Worm (Caenorhabditis elegans) whole organism, L4 larva: Measurements from ENCODE around the gene ZC239.13.

Source experiments
- D1046.2 ChIP-seq: fragments of 200-800 bp; sonication (Bioruptor generic); IDR thresholded peaks from 2 replicates; pipeline ENCODE4 v1.3.6; 2022; ENCODE audit warnings: missing genetic modification characterization, missing compliant biosample characterization
- F44E2.7 ChIP-seq: fragments of 200-800 bp; sonication (Bioruptor generic); IDR thresholded peaks from 2 replicates; pipeline ENCODE4 v2.1.2; 2022; ENCODE audit warnings: missing genetic modification characterization, missing compliant biosample characterization
- T20F7.1 ChIP-seq: fragments of 200-800 bp; sonication (Bioruptor generic); optimal IDR thresholded peaks from 2 replicates; lab custom pipeline; 2018; ENCODE audit warnings: mild to moderate bottlenecking, missing genetic modification characterization, missing compliant biosample characterization
- ZK337.2 ChIP-seq: fragments of 200-800 bp; sonication (Bioruptor generic); IDR thresholded peaks from 2 replicates; pipeline ENCODE4 v1.3.6; 2022; ENCODE audit warnings: missing genetic modification reagents, missing genetic modification characterization, missing compliant biosample characterization
- aha-1 ChIP-seq: fragments of 150-350 bp; peaks from one replicate; lab custom pipeline; 2014; ENCODE audit warnings: missing biosample characterization, missing genetic modification characterization
- ceh-44 ChIP-seq: fragments of 200-800 bp; sonication (Bioruptor generic); IDR thresholded peaks from 2 replicates; pipeline ENCODE4 v1.3.6; 2022; ENCODE audit warnings: missing genetic modification reagents, missing genetic modification characterization, missing compliant biosample characterization
- daf-16 ChIP-seq, 3 experiments: sonication (generic microtip); optimal IDR thresholded peaks; 2 replicates each; lab custom pipeline; 2016 to 2017; ENCODE audit warnings: missing genetic modification characterization in 3 of 3, missing genetic modification reagents in 3 of 3, mild to moderate bottlenecking in 2 of 3, missing compliant biosample characterization in 2 of 3, missing biosample characterization in 1 of 3, moderate library complexity in 1 of 3
- daf-8 ChIP-seq: fragments of 200-800 bp; sonication (Bioruptor generic); IDR thresholded peaks from 2 replicates; pipeline ENCODE4 v1.3.6; 2022; ENCODE audit warnings: missing genetic modification characterization, missing compliant biosample characterization
- dmd-8 ChIP-seq: fragments of 200-800 bp; sonication (Bioruptor generic); IDR thresholded peaks from 2 replicates; pipeline ENCODE4 v1.3.6; 2022; ENCODE audit warnings: missing genetic modification characterization, missing compliant biosample characterization
- dve-1 ChIP-seq: sonication (generic microtip); optimal IDR thresholded peaks from 2 replicates; lab custom pipeline; 2017; ENCODE audit warnings: antibody characterized with exemption, mild to moderate bottlenecking, missing genetic modification characterization, missing compliant biosample characterization; ENCODE audit not compliant: insufficient read depth
- egl-27 ChIP-seq: sonication (generic microtip); optimal IDR thresholded peaks from 3 replicates; lab custom pipeline; 2017; ENCODE audit warnings: missing biosample characterization, missing genetic modification reagents, missing genetic modification characterization
- fkh-10 ChIP-seq: fragments of 150-350 bp; optimal IDR thresholded peaks from 2 replicates; lab custom pipeline; 2014; ENCODE audit warnings: missing biosample characterization, missing genetic modification reagents, missing genetic modification characterization
- hlh-11 ChIP-seq: fragments of 200-800 bp; sonication (Bioruptor generic); optimal IDR thresholded peaks from 2 replicates; lab custom pipeline; 2018; ENCODE audit warnings: mild to moderate bottlenecking, missing genetic modification characterization, missing compliant biosample characterization
- hlh-30 ChIP-seq: sonication (generic microtip); optimal IDR thresholded peaks from 2 replicates; lab custom pipeline; 2017; ENCODE audit warnings: antibody characterized with exemption, mild to moderate bottlenecking, missing genetic modification characterization, missing compliant biosample characterization; ENCODE audit not compliant: insufficient read depth
- hmg-1.1 ChIP-seq: fragments of 200-800 bp; sonication (Bioruptor generic); IDR thresholded peaks from 2 replicates; pipeline ENCODE4 v1.3.6; 2022; ENCODE audit warnings: missing genetic modification reagents, missing genetic modification characterization, missing compliant biosample characterization
- jun-1 ChIP-seq: fragments of 150-350 bp; optimal IDR thresholded peaks from 2 replicates; lab custom pipeline; 2014; ENCODE audit warnings: missing biosample characterization, missing genetic modification reagents, missing genetic modification characterization
- lim-7 ChIP-seq: fragments of 200-800 bp; sonication (Bioruptor generic); IDR thresholded peaks from 2 replicates; pipeline ENCODE4 v1.3.6; 2022; ENCODE audit warnings: missing genetic modification characterization, missing compliant biosample characterization
- lin-13 ChIP-seq: fragments of 150-350 bp; optimal IDR thresholded peaks from 2 replicates; lab custom pipeline; 2014; ENCODE audit warnings: missing biosample characterization, missing genetic modification reagents, missing genetic modification characterization
- lin-29 ChIP-seq: fragments of 200-800 bp; sonication (Bioruptor generic); IDR thresholded peaks from 2 replicates; pipeline ENCODE4 v1.3.6; 2022; ENCODE audit warnings: missing genetic modification reagents, missing genetic modification characterization, missing compliant biosample characterization
- lir-3 ChIP-seq: sonication (generic microtip); optimal IDR thresholded peaks from 2 replicates; lab custom pipeline; 2016; ENCODE audit warnings: mild to moderate bottlenecking, missing genetic modification characterization, missing compliant biosample characterization
- mep-1 ChIP-seq: fragments of 150-350 bp; sonication (generic microtip); optimal IDR thresholded peaks from 3 replicates; lab custom pipeline; 2014; ENCODE audit warnings: missing biosample characterization, missing genetic modification characterization
- mxl-2 ChIP-seq: fragments of 200-800 bp; sonication (Bioruptor generic); conservative IDR thresholded peaks from 2 replicates; pipeline ENCODE4 v1.3.6; 2022; ENCODE audit warnings: missing genetic modification reagents, missing genetic modification characterization, missing compliant biosample characterization
- nhr-10 ChIP-seq: fragments of 150-350 bp; optimal IDR thresholded peaks from 2 replicates; lab custom pipeline; 2014; ENCODE audit warnings: missing biosample characterization, missing genetic modification characterization
- nhr-28 ChIP-seq: fragments of 150-350 bp; optimal IDR thresholded peaks from 2 replicates; lab custom pipeline; 2014; ENCODE audit warnings: missing biosample characterization, missing genetic modification characterization
- nhr-42 ChIP-seq: fragments of 200-800 bp; sonication (Bioruptor generic); IDR thresholded peaks from 2 replicates; pipeline ENCODE4 v1.3.6; 2022; ENCODE audit warnings: missing genetic modification characterization, missing compliant biosample characterization
- nhr-76 ChIP-seq: fragments of 150-350 bp; optimal IDR thresholded peaks from 2 replicates; lab custom pipeline; 2014; ENCODE audit warnings: missing biosample characterization, missing genetic modification characterization
- pha-4 ChIP-seq, 2 experiments: fragments of 150-350 bp in 1 of 2; fragments of 200-800 bp in 1 of 2; sonication (Bioruptor generic) in 1 of 2; IDR thresholded peaks in 1 of 2; optimal IDR thresholded peaks in 1 of 2; 2 replicates each; pipeline versions ENCODE4 v1.3.6 to Lab custom; 2014 to 2022; ENCODE audit warnings: missing genetic modification characterization in 2 of 2, missing genetic modification reagents in 2 of 2, missing biosample characterization in 1 of 2, missing compliant biosample characterization in 1 of 2
- pqm-1 ChIP-seq: sonication (generic microtip); optimal IDR thresholded peaks from 2 replicates; lab custom pipeline; 2017; ENCODE audit warnings: missing biosample characterization, missing genetic modification characterization
- rbr-2 ChIP-seq: sonication (generic microtip); optimal IDR thresholded peaks from 2 replicates; lab custom pipeline; 2016; ENCODE audit warnings: missing genotype, missing genetic modification characterization, missing compliant biosample characterization
- skn-1 ChIP-seq: fragments of 150-350 bp; optimal IDR thresholded peaks from 2 replicates; lab custom pipeline; 2014; ENCODE audit warnings: missing biosample characterization, missing genetic modification characterization
- snpc-4 ChIP-seq: fragments of 150-350 bp; optimal IDR thresholded peaks from 2 replicates; lab custom pipeline; 2014; ENCODE audit warnings: missing biosample characterization, missing genetic modification characterization
- unc-39 ChIP-seq: sonication (generic microtip); optimal IDR thresholded peaks from 2 replicates; lab custom pipeline; 2017; ENCODE audit warnings: missing biosample characterization, missing genetic modification characterization
- unc-62 ChIP-seq, 3 experiments: fragments of 150-350 bp in 1 of 3; sonication (generic microtip); optimal IDR thresholded peaks in 2 of 3; peaks in 1 of 3; 1 replicate in 1 of 3; 2 replicates in 2 of 3; lab custom pipeline; 2014 to 2017; ENCODE audit warnings: missing biosample characterization in 3 of 3, missing genetic modification characterization in 3 of 3, missing genetic modification reagents in 3 of 3, missing genotype in 1 of 3
- zag-1 ChIP-seq: fragments of 150-350 bp; optimal IDR thresholded peaks from 2 replicates; lab custom pipeline; 2014; ENCODE audit warnings: missing biosample characterization, missing genetic modification characterization
- zfp-3 ChIP-seq: fragments of 200-800 bp; sonication (Bioruptor generic); conservative IDR thresholded peaks from 2 replicates; pipeline ENCODE4 v1.3.6; 2022; ENCODE audit warnings: missing genetic modification reagents, missing genetic modification characterization, missing compliant biosample characterization
- zip-2 ChIP-seq: fragments of 150-350 bp; optimal IDR thresholded peaks from 2 replicates; lab custom pipeline; 2014; ENCODE audit warnings: missing biosample characterization, missing genetic modification characterization
- ztf-7 ChIP-seq: fragments of 150-350 bp; optimal IDR thresholded peaks from 2 replicates; lab custom pipeline; 2014; ENCODE audit warnings: missing biosample characterization, missing genetic modification characterization

ZC239.13 gene

DNA sequence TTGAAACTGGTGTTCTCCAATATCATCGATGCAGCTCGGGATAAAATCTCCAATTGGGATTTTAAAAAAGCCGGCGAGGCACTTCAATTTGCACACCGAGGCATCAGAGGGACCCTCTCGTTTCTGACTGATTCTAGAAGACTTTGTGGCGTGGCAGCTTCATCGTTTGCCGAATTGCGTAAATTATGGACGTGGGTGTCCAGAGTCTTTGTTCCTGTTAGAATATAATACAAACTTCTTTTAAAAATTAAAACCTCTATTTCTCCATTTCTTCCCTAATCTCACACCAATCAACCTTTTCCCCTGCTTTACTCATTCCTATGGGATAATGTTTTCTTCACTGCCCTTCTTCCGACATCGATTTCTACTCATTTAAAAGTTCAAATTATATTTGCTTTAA is 12.3 kb downstream of the ZC239.13 start, which contains the start of gene ZC239.5:
Gene ZC239.5, plus strand, starts transcription at position 301 of the 400 bp plus-strand sequence.
- TF ChIP-seq D1046.2 (GFP tag; lab: Robert Waterston, UW) (0 out of 2 replicates have a peak, but pooled peaks have one; percentile 12), unc-62 (GFP tag; optimal IDR thresholded peaks at IDR 0.05 in 1 of 2; lab: Kevin White, UChicago) (peak in 1 of 2 experiments; percentile 56), unc-62 (tag; optimal IDR thresholded peaks at IDR 0.05; lab: Kevin White, UChicago) (no peak), nhr-28 (tag; lab: Kevin White, UChicago) (no peak)
- TF ChIP-seq, all 104 proteins: peak for 2

DNA sequence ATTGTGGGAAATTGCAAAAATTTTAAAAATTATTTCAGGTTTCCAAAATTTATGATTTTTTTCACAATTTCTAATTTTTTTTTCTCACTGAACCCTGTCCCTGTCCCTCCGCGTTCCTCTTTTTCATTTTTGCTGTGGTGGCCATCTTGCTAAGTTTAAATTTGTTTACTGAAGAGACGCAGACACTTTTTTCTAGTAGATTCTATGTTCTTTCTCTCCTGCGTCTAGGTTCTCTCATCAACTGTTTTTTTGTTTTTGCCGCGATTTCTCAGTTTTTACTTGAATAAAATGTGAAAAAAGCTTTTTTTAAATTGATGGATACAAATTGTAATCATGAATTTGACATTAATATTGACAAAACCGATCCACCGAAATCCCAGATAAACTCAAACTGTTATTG is 13.4 kb downstream of the ZC239.13 start, which contains the start of gene ZC239.6:
Gene ZC239.6, plus strand, starts transcription at position 381 of the 400 bp plus-strand sequence.
- TF ChIP-seq unc-39: no peak
- peak in 1 of 2 experiments; percentile 68 for TF ChIP-seq daf-16 (GFP tag; optimal IDR thresholded peaks at IDR 0.05; lab: Kevin White, UChicago)
- TF ChIP-seq daf-16 (tag; optimal IDR thresholded peaks at IDR 0.05; lab: Kevin White, UChicago): no peak
- TF ChIP-seq nhr-10: no peak
- TF ChIP-seq nhr-42 (GFP tag; lab: Robert Waterston, UW): no peak
- TF ChIP-seq dmd-8: no peak
- peak; percentile 9 for TF ChIP-seq hlh-30 (tag; lab: Kevin White, UChicago)
- no peak for TF ChIP-seq ceh-44 (GFP tag; lab: Robert Waterston, UW)
- TF ChIP-seq hmg-1.1 (GFP tag; lab: Robert Waterston, UW): 0 out of 2 replicates have a peak, but pooled peaks have one; percentile 22
- no peak for TF ChIP-seq zfp-3 (GFP tag; lab: Robert Waterston, UW)
- no peak for TF ChIP-seq snpc-4 (tag; lab: Kevin White, UChicago)
- no peak for TF ChIP-seq pqm-1
- no peak for TF ChIP-seq mep-1 (tag; lab: Kevin White, UChicago)
- peak; percentile 35 for TF ChIP-seq hlh-11 (tag; lab: Kevin White, UChicago)
- TF ChIP-seq pha-4 (GFP tag; IDR thresholded peaks at IDR 0.05; lab: Robert Waterston, UW): no peak
- peak; percentile 22 for TF ChIP-seq pha-4 (tag; optimal IDR thresholded peaks at IDR 0.05; lab: Kevin White, UChicago)
- TF ChIP-seq lim-7: no peak
- TF ChIP-seq nhr-76: no peak
- TF ChIP-seq mxl-2 (GFP tag; lab: Robert Waterston, UW): no peak
- TF ChIP-seq lir-3 (tag; lab: Kevin White, UChicago): no peak
- peak; percentile 32 for TF ChIP-seq rbr-2

DNA sequence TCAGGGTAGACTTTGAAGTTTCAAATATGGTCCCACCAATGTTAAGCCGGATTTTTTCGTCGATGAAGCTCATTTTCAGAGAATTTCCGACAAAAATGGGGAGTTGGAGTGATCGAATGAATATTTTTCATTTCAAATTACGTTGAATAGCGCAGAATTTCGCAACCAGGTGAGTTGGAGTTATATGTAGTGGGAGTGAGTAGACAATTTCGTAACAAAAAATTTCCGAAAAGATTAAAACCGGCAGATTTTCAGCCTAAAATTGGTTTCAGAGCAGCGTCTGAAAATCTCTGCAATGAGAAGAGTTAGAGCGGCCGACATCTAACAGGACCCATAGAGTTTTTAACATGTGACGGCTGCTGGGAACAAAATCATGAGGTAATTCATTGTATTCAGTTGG is 14.0 kb downstream of the ZC239.13 start, which contains the start of gene sdz-35:
Gene sdz-35, minus strand, starts transcription at position 101 of the 400 bp plus-strand sequence.
- no peak for TF ChIP-seq lin-29 (GFP tag; lab: Robert Waterston, UW)
- no peak for TF ChIP-seq T20F7.1 (GFP tag; lab: Kevin White, UChicago)
- TF ChIP-seq skn-1 (tag; lab: Kevin White, UChicago): no peak
- no peak for TF ChIP-seq ztf-7 (tag; lab: Kevin White, UChicago)
- no peak for TF ChIP-seq zag-1 (tag; lab: Kevin White, UChicago)
- TF ChIP-seq lir-3 (tag; lab: Kevin White, UChicago): no peak
- no peak for TF ChIP-seq D1046.2 (GFP tag; lab: Robert Waterston, UW)
- no peak for TF ChIP-seq lin-13 (GFP tag; lab: Kevin White, UChicago)
- TF ChIP-seq hmg-1.1 (GFP tag; lab: Robert Waterston, UW): no peak
- no peak for TF ChIP-seq fkh-10
- no peak for TF ChIP-seq dve-1 (tag; lab: Kevin White, UChicago)
- TF ChIP-seq jun-1 (tag; lab: Kevin White, UChicago): no peak
- no peak for TF ChIP-seq aha-1 (tag; lab: Kevin White, UChicago)
- TF ChIP-seq ZK337.2 (GFP tag; lab: Robert Waterston, UW): no peak
- no peak for TF ChIP-seq F44E2.7 (GFP tag; lab: Robert Waterston, UW)
- no peak for TF ChIP-seq daf-8 (GFP tag; lab: Robert Waterston, UW)
- TF ChIP-seq egl-27 (tag; lab: Kevin White, UChicago): no peak
- TF ChIP-seq zip-2: no peak
